Worm (Caenorhabditis elegans): ENCODE measurements around the gene eif-2Bgamma.
A peak's percentile ranks its signal among the peaks of the same experiment; 100 is the strongest.

Gene eif-2Bgamma

DNA sequence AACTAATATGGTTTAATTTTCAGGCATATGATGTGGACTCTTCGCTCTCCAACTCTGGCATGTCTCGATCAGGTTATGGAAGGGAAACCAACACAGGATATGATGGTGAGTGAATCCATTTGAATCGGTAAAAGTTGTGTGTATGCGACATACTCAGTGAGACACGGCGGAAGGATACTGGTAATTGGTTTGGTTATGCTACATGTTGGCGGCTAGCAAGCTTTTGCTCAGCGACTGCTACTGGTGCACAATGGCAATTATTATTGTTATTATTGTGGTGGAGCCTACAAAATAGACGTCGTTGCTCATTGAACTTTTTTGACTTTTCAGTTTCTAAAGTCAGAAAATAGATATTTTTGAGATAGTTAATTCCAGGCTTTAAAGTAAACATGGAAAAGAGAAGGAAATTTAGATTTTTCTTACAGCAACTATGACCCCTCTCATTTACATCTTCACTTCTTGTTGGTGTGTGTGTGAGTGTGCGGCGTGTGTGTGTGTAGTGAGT, 26.7 kb downstream of the eif-2Bgamma start:
- TF ChIP-seq lin-14 (GFP tag; optimal IDR thresholded peaks at IDR 0.05) (peak; percentile 28), fkh-10 (GFP tag; optimal IDR thresholded peaks at IDR 0.05) (no peak), nhr-76 (tag; optimal IDR thresholded peaks at IDR 0.05) (no peak), lin-13 (GFP tag; optimal IDR thresholded peaks at IDR 0.05) (no peak), efl-3 (GFP tag; optimal IDR thresholded peaks at IDR 0.05) (no peak), efl-1 (optimal IDR thresholded peaks at IDR 0.05) (no peak), efl-1 (GFP tag; optimal IDR thresholded peaks at IDR 0.05 in 1 of 2) (no peak), elt-2 (tag; optimal IDR thresholded peaks at IDR 0.05) (no peak), mep-1 (tag; optimal IDR thresholded peaks at IDR 0.05) (peak; percentile 16), lir-3 (tag; optimal IDR thresholded peaks at IDR 0.05; ENCODE audit: poor library complexity) (no peak), Y116A8C.19 (tag; optimal IDR thresholded peaks at IDR 0.05; ENCODE audit: borderline replicate concordance) (no peak), lin-15B (tag; optimal IDR thresholded peaks at IDR 0.05) (no peak), nhr-237 (tag; optimal IDR thresholded peaks at IDR 0.05) (no peak), nhr-11 (tag; optimal IDR thresholded peaks at IDR 0.05) (no peak), sptf-1 (tag; optimal IDR thresholded peaks at IDR 0.05) (no peak), ceh-88 (GFP tag; IDR thresholded peaks at IDR 0.05) (no peak), egl-27 (tag; optimal IDR thresholded peaks at IDR 0.05) (no peak), ceh-8 (GFP tag; optimal IDR thresholded peaks at IDR 0.05) (no peak), fkh-8 (tag; optimal IDR thresholded peaks at IDR 0.05) (peak; percentile 40), C04F5.9 (tag; optimal IDR thresholded peaks at IDR 0.05) (no peak)

DNA sequence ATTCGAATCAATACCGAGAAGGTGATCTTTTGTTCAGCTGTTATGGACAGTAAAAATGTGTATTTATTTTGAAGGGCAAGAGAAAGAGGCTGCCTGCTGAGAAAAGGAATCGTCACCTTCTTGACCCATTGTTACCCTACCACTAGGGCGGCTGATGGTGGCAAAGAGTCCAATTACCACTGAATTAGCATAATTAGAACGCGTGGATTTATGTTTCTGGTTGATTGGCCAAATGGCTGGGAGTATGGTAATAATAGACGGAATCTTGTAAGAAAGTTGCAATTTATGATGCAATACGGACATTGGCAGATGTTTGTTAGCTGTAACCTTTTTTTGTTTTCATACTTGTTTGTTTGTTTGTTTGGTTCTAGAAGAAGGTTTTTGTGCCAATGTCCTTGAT, 27.6 kb downstream of the eif-2Bgamma start:
- peak; percentile 3 for TF ChIP-seq lin-14 (GFP tag; optimal IDR thresholded peaks at IDR 0.05)
- TF ChIP-seq egl-27 (tag; optimal IDR thresholded peaks at IDR 0.05) = no peak

DNA sequence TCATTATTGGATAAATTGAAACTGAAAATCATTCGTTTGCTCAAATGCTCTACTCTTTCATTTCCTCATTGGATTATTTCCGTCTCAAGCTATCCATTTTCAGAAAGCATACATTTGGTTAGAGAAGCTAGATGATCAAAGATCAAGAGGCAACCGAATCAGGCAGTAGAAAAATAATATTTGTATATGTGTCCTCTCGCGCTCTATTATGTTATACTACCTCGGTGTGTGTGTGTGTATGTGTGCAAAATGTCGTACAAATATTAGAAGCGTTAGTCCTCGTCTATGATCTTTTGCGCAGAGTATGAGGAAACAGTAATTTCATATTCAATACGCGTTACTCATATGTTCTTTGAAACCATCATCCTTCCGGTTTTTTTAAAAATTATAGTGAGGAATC, 30.4 kb downstream of the eif-2Bgamma start:
- no peak for TF ChIP-seq nhr-71 (tag; optimal IDR thresholded peaks at IDR 0.05)
- peak; percentile 2 for TF ChIP-seq fkh-8 (tag; optimal IDR thresholded peaks at IDR 0.05)
- peak; percentile 32 for TF ChIP-seq dsc-1 (tag; optimal IDR thresholded peaks at IDR 0.05)
- no peak for TF ChIP-seq aha-1 (tag; optimal IDR thresholded peaks at IDR 0.05)

DNA sequence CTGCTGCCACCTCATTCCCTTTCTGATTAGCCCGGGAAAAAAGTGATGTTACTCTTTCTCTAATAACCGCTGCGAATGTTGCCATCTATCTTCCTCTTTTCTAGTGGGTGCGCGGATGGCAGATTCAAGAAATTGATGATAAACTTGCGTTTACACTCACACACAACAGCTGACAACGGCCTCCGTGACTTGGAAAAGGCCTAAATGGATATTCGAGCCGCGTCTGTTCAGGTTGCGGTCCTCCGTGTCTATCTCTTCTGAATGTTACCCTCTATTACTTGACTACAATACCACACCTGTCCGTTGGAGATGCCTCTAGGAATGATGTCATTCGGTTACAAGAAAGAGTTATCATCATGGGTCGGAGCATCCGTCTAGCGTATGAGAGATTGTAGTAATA, 30.9 kb downstream of the eif-2Bgamma start:
- no peak for TF ChIP-seq unc-98 (GFP tag; IDR thresholded peaks at IDR 0.05)
- TF ChIP-seq efl-1 (optimal IDR thresholded peaks at IDR 0.05) = no peak
- peak in 1 of 2 experiments; percentile 71 for TF ChIP-seq efl-1 (GFP tag; optimal IDR thresholded peaks at IDR 0.05 in 1 of 2)
- TF ChIP-seq fkh-4 (tag; optimal IDR thresholded peaks at IDR 0.05; ENCODE audit: borderline replicate concordance) = no peak
- TF ChIP-seq nhr-71 (tag; optimal IDR thresholded peaks at IDR 0.05) = peak; percentile 4

DNA sequence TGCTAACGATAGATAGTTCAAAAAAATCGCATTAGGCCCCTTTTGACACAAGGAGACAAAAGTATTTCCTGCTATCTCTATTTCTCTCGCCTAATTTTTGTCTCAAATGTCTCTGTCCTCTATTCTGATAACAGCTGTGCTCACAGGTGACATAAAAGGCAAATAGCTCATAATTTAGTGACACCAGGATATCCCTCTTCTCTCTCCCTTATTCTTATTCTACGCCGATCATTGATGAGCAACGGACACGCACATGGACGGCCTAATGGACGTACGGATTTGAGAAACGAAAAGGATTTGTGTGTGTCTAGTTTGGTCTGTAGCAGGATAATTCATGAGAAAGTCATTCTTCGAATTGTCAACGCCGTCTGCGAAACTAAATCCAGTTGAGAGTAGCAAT, 31.5 kb downstream of the eif-2Bgamma start:
- TF ChIP-seq dpl-1 (GFP tag; optimal IDR thresholded peaks at IDR 0.05) (no peak), unc-86 (tag; optimal IDR thresholded peaks at IDR 0.05) (peak; percentile 36), ztf-11 (tag; optimal IDR thresholded peaks at IDR 0.05) (peak in 1 of 2 experiments; percentile 50), dsc-1 (tag; optimal IDR thresholded peaks at IDR 0.05) (peak; percentile 41), snu-23 (GFP tag; optimal IDR thresholded peaks at IDR 0.05) (no peak), tbx-2 (tag; optimal IDR thresholded peaks at IDR 0.05) (peak; percentile 29), efl-1 (optimal IDR thresholded peaks at IDR 0.05) (no peak), efl-1 (GFP tag; optimal IDR thresholded peaks at IDR 0.05 in 1 of 2) (peak in 1 of 2 experiments; percentile 88), egl-13 (tag; optimal IDR thresholded peaks at IDR 0.05) (peak; percentile 19)

DNA sequence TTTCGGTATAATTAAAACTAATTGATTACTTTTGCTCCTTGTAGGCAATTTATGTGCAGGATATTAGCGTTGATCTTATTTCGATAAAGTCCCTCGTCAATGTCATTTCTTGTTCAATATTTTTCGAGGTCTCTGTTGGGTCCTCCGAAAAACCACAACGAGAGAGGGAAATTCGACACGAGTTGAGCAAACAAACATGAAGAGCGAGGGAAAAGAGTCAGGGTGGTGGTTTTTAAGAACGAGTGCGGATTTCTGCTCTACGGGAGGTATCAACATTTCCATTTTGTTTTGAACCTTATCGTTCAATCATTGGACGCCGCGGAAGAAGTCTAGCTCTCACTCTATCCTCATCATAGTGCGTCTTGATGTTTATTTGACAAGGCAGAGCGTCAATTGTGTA, 32.7 kb downstream of the eif-2Bgamma start:
- TF ChIP-seq lin-14 (GFP tag; optimal IDR thresholded peaks at IDR 0.05) (peak; percentile 5), pag-3 (tag; optimal IDR thresholded peaks at IDR 0.05; ENCODE audit: borderline replicate concordance, insufficient read depth) (no peak)

Data from whole organism, L1 larva.